Worm (Caenorhabditis elegans): Measurements from ENCODE around the gene R08C7.1.

Gene R08C7.1

ce11 chrIV:4478612-4479011 lies 26.9 kb downstream of the R08C7.1 start:
- TF ChIP-seq daf-12 (tag; optimal IDR thresholded peaks at IDR 0.05): no peak
- peak; percentile 31 for TF ChIP-seq pqm-1 (tag; optimal IDR thresholded peaks at IDR 0.05)
- no peak for TF ChIP-seq skn-1 (tag; optimal IDR thresholded peaks at IDR 0.05)
- peak; percentile 24 for TF ChIP-seq pha-4 (tag; optimal IDR thresholded peaks at IDR 0.05)

ce11 chrIV:4480027-4480426 lies 28.4 kb downstream of the R08C7.1 start, which contains the start of gene M01H9.10:
Gene M01H9.10 (minus strand): TSS chrIV:4480127.
- no peak for TF ChIP-seq nhr-11 (tag; optimal IDR thresholded peaks at IDR 0.05)
- TF ChIP-seq elt-1 (tag; optimal IDR thresholded peaks at IDR 0.05): no peak
- TF ChIP-seq daf-12 (tag; optimal IDR thresholded peaks at IDR 0.05): no peak
- no peak for TF ChIP-seq nhr-23 (tag; optimal IDR thresholded peaks at IDR 0.05)

ce11 chrIV:4481298-4481697 lies 29.6 kb downstream of the R08C7.1 start:
- TF ChIP-seq elt-2 (tag; optimal IDR thresholded peaks at IDR 0.05) (peak; percentile 59), unc-62 (GFP tag; optimal IDR thresholded peaks at IDR 0.05) (no peak), ztf-11 (tag; optimal IDR thresholded peaks at IDR 0.05) (no peak), nhr-25 (tag; optimal IDR thresholded peaks at IDR 0.05) (no peak), lin-15B (tag; optimal IDR thresholded peaks at IDR 0.05) (no peak), nhr-11 (tag; optimal IDR thresholded peaks at IDR 0.05) (no peak), mdl-1 (tag; optimal IDR thresholded peaks at IDR 0.05) (no peak), egl-5 (tag; optimal IDR thresholded peaks at IDR 0.05) (no peak), skn-1 (tag; optimal IDR thresholded peaks at IDR 0.05) (no peak), pqm-1 (tag; optimal IDR thresholded peaks at IDR 0.05) (peak; percentile 22), sea-2 (GFP tag; optimal IDR thresholded peaks at IDR 0.05) (no peak), daf-12 (tag; optimal IDR thresholded peaks at IDR 0.05) (no peak), nfya-1 (tag; optimal IDR thresholded peaks at IDR 0.05; ENCODE audit: insufficient read depth) (no peak), lsy-12 (tag; optimal IDR thresholded peaks at IDR 0.05) (no peak)

- TF ChIP-seq nhr-67 (tag; optimal IDR thresholded peaks at IDR 0.05) (no peak), elt-3 (tag; optimal IDR thresholded peaks at IDR 0.05) (no peak), nhr-237 (tag; optimal IDR thresholded peaks at IDR 0.05) (no peak), jun-1 (tag; optimal IDR thresholded peaks at IDR 0.05) (peak; percentile 70), fos-1 (tag; optimal IDR thresholded peaks at IDR 0.05) (no peak), unc-62 (GFP tag; optimal IDR thresholded peaks at IDR 0.05) (no peak), ztf-4 (tag; optimal IDR thresholded peaks at IDR 0.05) (no peak), nhr-77 (tag; optimal IDR thresholded peaks at IDR 0.05) (no peak), snpc-4 (tag; optimal IDR thresholded peaks at IDR 0.05) (no peak), ztf-11 (tag; optimal IDR thresholded peaks at IDR 0.05) (no peak), daf-12 (tag; optimal IDR thresholded peaks at IDR 0.05) (no peak), ama-1 (optimal IDR thresholded peaks at IDR 0.05) (no peak), elt-2 (tag; optimal IDR thresholded peaks at IDR 0.05) (peak; percentile 97), egl-5 (tag; optimal IDR thresholded peaks at IDR 0.05) (no peak), lin-15B (tag; optimal IDR thresholded peaks at IDR 0.05) (no peak), lsy-12 (tag; optimal IDR thresholded peaks at IDR 0.05) (no peak), pha-4 (tag; optimal IDR thresholded peaks at IDR 0.05) (peak; percentile 55), tbx-2 (tag; optimal IDR thresholded peaks at IDR 0.05) (no peak), ceh-28 (tag; optimal IDR thresholded peaks at IDR 0.05) (peak; percentile 60), nhr-28 (tag; optimal IDR thresholded peaks at IDR 0.05) (no peak), nfya-1 (tag; optimal IDR thresholded peaks at IDR 0.05; ENCODE audit: insufficient read depth) (no peak), nhr-23 (tag; optimal IDR thresholded peaks at IDR 0.05) (no peak), skn-1 (tag; optimal IDR thresholded peaks at IDR 0.05) (no peak), fkh-2 (tag; optimal IDR thresholded peaks at IDR 0.05) (no peak), pqm-1 (tag; optimal IDR thresholded peaks at IDR 0.05) (peak; percentile 82), unc-39 (tag; optimal IDR thresholded peaks at IDR 0.05) (no peak)
Observed at ce11 chrIV:4482531-4482930, 30.9 kb downstream of the R08C7.1 start, which contains the start of gene M01H9.4. Gene M01H9.4 (minus strand): TSS chrIV:4482909.

- TF ChIP-seq unc-39 (tag; optimal IDR thresholded peaks at IDR 0.05) (no peak), elt-2 (tag; optimal IDR thresholded peaks at IDR 0.05) (peak; percentile 73), eor-1 (tag; optimal IDR thresholded peaks at IDR 0.05) (no peak), mml-1 (tag; optimal IDR thresholded peaks at IDR 0.05) (no peak), pqm-1 (tag; optimal IDR thresholded peaks at IDR 0.05) (peak; percentile 78), fkh-10 (GFP tag; optimal IDR thresholded peaks at IDR 0.05) (no peak), nhr-67 (tag; optimal IDR thresholded peaks at IDR 0.05) (no peak)
Observed at ce11 chrIV:4484555-4484954, 32.9 kb downstream of the R08C7.1 start.

All from whole organism, L3 larva.